Worm (Caenorhabditis elegans): ENCODE data around the gene C15H11.10.
A peak's percentile ranks its signal among the peaks of the same experiment; 100 is the strongest.

The C15H11.10 gene

ce11 chrV:14414964-14415564 is 23.1 kb downstream of the C15H11.10 start, which contains the start of the genes nxf-1 and C15H11.11:
TSS of gene nxf-1 (minus strand) at chrV:14415014.
TSS of gene C15H11.11 (plus strand) at chrV:14415499.
- peak; percentile 33 for TF ChIP-seq pqm-1 (tag; optimal IDR thresholded peaks at IDR 0.05)
- no peak for TF ChIP-seq skn-1 (tag; optimal IDR thresholded peaks at IDR 0.05)
- TF ChIP-seq arid-1 (GFP tag; conservative IDR thresholded peaks at IDR 0.05): peak; percentile 58; the same call in 1 of the 2 replicates
- TF ChIP-seq zip-11 (GFP tag; IDR thresholded peaks at IDR 0.05): no peak
- TF ChIP-seq mdl-1 (tag; optimal IDR thresholded peaks at IDR 0.05): peak in 1 of 2 experiments; percentile 71
- no peak for TF ChIP-seq unc-62 (GFP tag; optimal IDR thresholded peaks at IDR 0.05 in 1 of 2)
- no peak for TF ChIP-seq unc-62 (tag; optimal IDR thresholded peaks at IDR 0.05)
- peak; percentile 14 for TF ChIP-seq rbr-2 (tag; optimal IDR thresholded peaks at IDR 0.05)
- TF ChIP-seq hmg-1.1 (GFP tag; IDR thresholded peaks at IDR 0.05): peak; percentile 43; the same call in 1 of the 2 replicates
- no peak for TF ChIP-seq Y75B8A.6 (GFP tag; IDR thresholded peaks at IDR 0.05)
- TF ChIP-seq unc-39 (tag; optimal IDR thresholded peaks at IDR 0.05): no peak
- TF ChIP-seq spr-1 (tag; optimal IDR thresholded peaks at IDR 0.05): peak; percentile 35
- peak; percentile 39 for TF ChIP-seq duxl-1 (tag; optimal IDR thresholded peaks at IDR 0.05; ENCODE audit: poor library complexity)
- TF ChIP-seq Y5F2A.4 (GFP tag; optimal IDR thresholded peaks at IDR 0.05): no peak
- peak; percentile 74 for TF ChIP-seq ztf-7 (tag; optimal IDR thresholded peaks at IDR 0.05)
- peak; percentile 99 for TF ChIP-seq hlh-30 (tag; optimal IDR thresholded peaks at IDR 0.05; ENCODE audit: insufficient read depth)
- peak; percentile 49 for TF ChIP-seq ama-1 (optimal IDR thresholded peaks at IDR 0.05)
- TF ChIP-seq daf-16 (GFP tag; optimal IDR thresholded peaks at IDR 0.05): peak; percentile 39 to 74
- TF ChIP-seq daf-16 (tag; optimal IDR thresholded peaks at IDR 0.05): peak; percentile 99
- TF ChIP-seq php-3 (GFP tag; IDR thresholded peaks at IDR 0.05): peak; percentile 75; the same call in 1 of the 2 replicates
- no peak for TF ChIP-seq aly-2 (tag; optimal IDR thresholded peaks at IDR 0.05)
- no peak for TF ChIP-seq Y105C5A.15 (GFP tag; IDR thresholded peaks at IDR 0.05)
- TF ChIP-seq lin-1 (GFP tag; IDR thresholded peaks at IDR 0.05): peak; percentile 62; the same call in 1 of the 2 replicates
- no peak for TF ChIP-seq ceh-44 (GFP tag; IDR thresholded peaks at IDR 0.05)
- TF ChIP-seq mes-2 (tag; optimal IDR thresholded peaks at IDR 0.05; ENCODE audit: poor library complexity, severe bottlenecking): peak; percentile 76
- peak; percentile 68 for TF ChIP-seq dpl-1 (GFP tag; optimal IDR thresholded peaks at IDR 0.05)
- TF ChIP-seq zip-2 (tag; optimal IDR thresholded peaks at IDR 0.05): no peak
- no peak for TF ChIP-seq ztf-11 (tag; optimal IDR thresholded peaks at IDR 0.05)
- 0 out of 2 replicates have a peak, but pooled peaks have one; percentile 28 for TF ChIP-seq ceh-20 (GFP tag; IDR thresholded peaks at IDR 0.05)
- peak; percentile 72 for TF ChIP-seq nhr-102 (tag; optimal IDR thresholded peaks at IDR 0.05)
- TF ChIP-seq mep-1 (tag; optimal IDR thresholded peaks at IDR 0.05): peak; percentile 78
- TF ChIP-seq lsy-2 (tag; optimal IDR thresholded peaks at IDR 0.05): peak in 1 of 2 experiments; percentile 82
- peak in 1 of 2 experiments; percentile 49 for TF ChIP-seq hif-1 (tag; optimal IDR thresholded peaks at IDR 0.05)
- TF ChIP-seq aha-1 (tag): no peak
- TF ChIP-seq nhr-48 (tag; optimal IDR thresholded peaks at IDR 0.05): peak; percentile 40
- TF ChIP-seq Y48G9A.11 (GFP tag; IDR thresholded peaks at IDR 0.05): no peak
- no peak for TF ChIP-seq unc-130 (GFP tag; optimal IDR thresholded peaks at IDR 0.05)
- TF ChIP-seq nhr-6 (tag; optimal IDR thresholded peaks at IDR 0.05): peak; percentile 73
- no peak for TF ChIP-seq F26F4.8 (GFP tag; conservative IDR thresholded peaks at IDR 0.05)
- no peak for TF ChIP-seq madf-5 (GFP tag; IDR thresholded peaks at IDR 0.05)
- no peak for TF ChIP-seq dmd-9 (GFP tag; IDR thresholded peaks at IDR 0.05)
- no peak for TF ChIP-seq D1046.2 (GFP tag; IDR thresholded peaks at IDR 0.05)
- peak; percentile 50 for TF ChIP-seq nhr-28 (tag; optimal IDR thresholded peaks at IDR 0.05)
- TF ChIP-seq attf-4 (tag; optimal IDR thresholded peaks at IDR 0.05): no peak
- peak; percentile 60 for TF ChIP-seq T26A8.4 (GFP tag; IDR thresholded peaks at IDR 0.05)
- TF ChIP-seq lin-38 (GFP tag; IDR thresholded peaks at IDR 0.05): peak; percentile 72
- TF ChIP-seq nhr-77 (tag; optimal IDR thresholded peaks at IDR 0.05): peak; percentile 76
- no peak for TF ChIP-seq daf-8 (GFP tag; IDR thresholded peaks at IDR 0.05)
- TF ChIP-seq set-16 (GFP tag; IDR thresholded peaks at IDR 0.05): no peak
- no peak for TF ChIP-seq egl-43 (GFP tag; IDR thresholded peaks at IDR 0.05)
- no peak for TF ChIP-seq F49E8.2 (tag; optimal IDR thresholded peaks at IDR 0.05; ENCODE audit: borderline replicate concordance)
- TF ChIP-seq F10B5.3 (tag; optimal IDR thresholded peaks at IDR 0.05): no peak

All from whole organism, L4 larva.